Worm (Caenorhabditis elegans): ENCODE results near the gene nlp-58.

ce11 chrV:9965891-9966290 lies 17.2 kb upstream of the nlp-58 start:
- TF ChIP-seq lsy-2 (tag; optimal IDR thresholded peaks at IDR 0.05) (no peak), nhr-76 (tag; optimal IDR thresholded peaks at IDR 0.05) (no peak), unc-62 (GFP tag; optimal IDR thresholded peaks at IDR 0.05) (no peak), blmp-1 (tag; optimal IDR thresholded peaks at IDR 0.05) (no peak), ceh-39 (tag; optimal IDR thresholded peaks at IDR 0.05) (no peak), nhr-237 (tag; optimal IDR thresholded peaks at IDR 0.05) (no peak), pha-4 (tag; optimal IDR thresholded peaks at IDR 0.05) (no peak), lin-32 (GFP tag; optimal IDR thresholded peaks at IDR 0.05) (no peak), ztf-11 (tag; optimal IDR thresholded peaks at IDR 0.05) (no peak), lin-13 (tag; optimal IDR thresholded peaks at IDR 0.05) (no peak), unc-39 (tag; optimal IDR thresholded peaks at IDR 0.05) (no peak), mab-5 (tag; optimal IDR thresholded peaks at IDR 0.05) (no peak)

Data from whole organism, mixed stage, embryonic.